Fruit fly (Drosophila melanogaster): Measurements from ENCODE around the gene CG9500.

Gene CG9500

dm6 chr2L:6343084-6343873 lies 14.8 kb downstream of the CG9500 start:
- TF ChIP-seq dl (GFP tag; optimal IDR thresholded peaks at IDR 0.05; ENCODE audit: insufficient read depth in 1 of 2, partially characterized antibody in 2 of 2): peak in 1 of 2 experiments; percentile 18
- TF ChIP-seq Rel (GFP tag; optimal IDR thresholded peaks at IDR 0.05): no peak
- TF ChIP-seq Rel (tag; optimal IDR thresholded peaks at IDR 0.05): peak; percentile 37
- peak; percentile 51 for TF ChIP-seq Hr83 (GFP tag; optimal IDR thresholded peaks at IDR 0.05; ENCODE audit: poor library complexity, severe bottlenecking)
- peak; percentile 5 for TF ChIP-seq Dif (GFP tag; optimal IDR thresholded peaks at IDR 0.05; ENCODE audit: partially characterized antibody)
- peak; percentile 15 for TF ChIP-seq h (GFP tag; optimal IDR thresholded peaks at IDR 0.05)
- no peak for TF ChIP-seq Dfd (GFP tag; optimal IDR thresholded peaks at IDR 0.05)
- TF ChIP-seq psq (GFP tag; optimal IDR thresholded peaks at IDR 0.05): peak; percentile 29
- TF ChIP-seq Abd-B (GFP tag; optimal IDR thresholded peaks at IDR 0.05): no peak

dm6 chr2L:6341246-6341645 lies 16.9 kb downstream of the CG9500 start:
- TF ChIP-seq sage (GFP tag; optimal IDR thresholded peaks at IDR 0.05) (no peak), foxo (GFP tag; optimal IDR thresholded peaks at IDR 0.05) (no peak), Hr83 (GFP tag; optimal IDR thresholded peaks at IDR 0.05; ENCODE audit: poor library complexity, severe bottlenecking) (no peak), dl (GFP tag; optimal IDR thresholded peaks at IDR 0.05; ENCODE audit: insufficient read depth in 1 of 2, partially characterized antibody in 2 of 2) (no peak), jim (GFP tag; optimal IDR thresholded peaks at IDR 0.05) (no peak), woc (GFP tag; optimal IDR thresholded peaks at IDR 0.05) (no peak), Rel (GFP tag; optimal IDR thresholded peaks at IDR 0.05) (no peak), Rel (tag; optimal IDR thresholded peaks at IDR 0.05) (no peak), OdsH (GFP tag; optimal IDR thresholded peaks at IDR 0.05) (no peak), Myc (optimal IDR thresholded peaks at IDR 0.05) (no peak), Abd-B (GFP tag; optimal IDR thresholded peaks at IDR 0.05) (no peak), pan (optimal IDR thresholded peaks at IDR 0.05) (no peak), brk (GFP tag; optimal IDR thresholded peaks at IDR 0.05) (no peak), Mio (GFP tag; optimal IDR thresholded peaks at IDR 0.05) (no peak), tai (GFP tag; optimal IDR thresholded peaks at IDR 0.05) (no peak)

- TF ChIP-seq sv (GFP tag; optimal IDR thresholded peaks at IDR 0.05) (no peak), ey (GFP tag; optimal IDR thresholded peaks at IDR 0.05) (no peak), Hr83 (GFP tag; optimal IDR thresholded peaks at IDR 0.05; ENCODE audit: poor library complexity, severe bottlenecking) (no peak), br (GFP tag; optimal IDR thresholded peaks at IDR 0.05) (no peak), fru (GFP tag; optimal IDR thresholded peaks at IDR 0.05) (no peak), Abd-B (GFP tag; optimal IDR thresholded peaks at IDR 0.05) (no peak), Sp1 (GFP tag; optimal IDR thresholded peaks at IDR 0.05) (no peak), Jra (GFP tag; optimal IDR thresholded peaks at IDR 0.05) (no peak), woc (GFP tag; optimal IDR thresholded peaks at IDR 0.05) (no peak), dsf (GFP tag; optimal IDR thresholded peaks at IDR 0.05; ENCODE audit: borderline replicate concordance) (no peak), brk (GFP tag; optimal IDR thresholded peaks at IDR 0.05) (no peak), sage (GFP tag; optimal IDR thresholded peaks at IDR 0.05) (no peak), foxo (GFP tag; optimal IDR thresholded peaks at IDR 0.05) (no peak), Dif (GFP tag; optimal IDR thresholded peaks at IDR 0.05; ENCODE audit: partially characterized antibody) (no peak), Hr78 (GFP tag; optimal IDR thresholded peaks at IDR 0.05) (no peak)
Observed at dm6 chr2L:6340222-6340725, 17.8 kb downstream of the CG9500 start.

dm6 chr2L:6339010-6339897 lies 18.9 kb downstream of the CG9500 start:
- TF ChIP-seq dmrt93B (GFP tag; optimal IDR thresholded peaks at IDR 0.05) (peak; percentile 2), Myc (optimal IDR thresholded peaks at IDR 0.05) (no peak), rgr (GFP tag; optimal IDR thresholded peaks at IDR 0.05) (peak; percentile 38), Sp1 (GFP tag; optimal IDR thresholded peaks at IDR 0.05) (no peak), h (GFP tag; optimal IDR thresholded peaks at IDR 0.05) (peak; percentile 32), Hr83 (GFP tag; optimal IDR thresholded peaks at IDR 0.05; ENCODE audit: poor library complexity, severe bottlenecking) (no peak), foxo (GFP tag; optimal IDR thresholded peaks at IDR 0.05) (peak in 1 of 2 experiments; percentile 43), lola (GFP tag; optimal IDR thresholded peaks at IDR 0.05) (peak; percentile 5), HLH106 (tag; optimal IDR thresholded peaks at IDR 0.05) (peak; percentile 20), Dif (GFP tag; optimal IDR thresholded peaks at IDR 0.05; ENCODE audit: partially characterized antibody) (peak; percentile 35), dl (GFP tag; optimal IDR thresholded peaks at IDR 0.05; ENCODE audit: insufficient read depth in 1 of 2, partially characterized antibody in 2 of 2) (no peak), fru (GFP tag; optimal IDR thresholded peaks at IDR 0.05) (no peak), OdsH (GFP tag; optimal IDR thresholded peaks at IDR 0.05) (peak; percentile 22), CG32264 (GFP tag; optimal IDR thresholded peaks at IDR 0.05) (peak; percentile 8), ey (GFP tag; optimal IDR thresholded peaks at IDR 0.05) (peak; percentile 50), Hnf4 (GFP tag; optimal IDR thresholded peaks at IDR 0.05) (peak; percentile 54), brk (GFP tag; optimal IDR thresholded peaks at IDR 0.05) (no peak), woc (GFP tag; optimal IDR thresholded peaks at IDR 0.05) (peak; percentile 17), br (GFP tag; optimal IDR thresholded peaks at IDR 0.05) (peak; percentile 55)
